Worm (Caenorhabditis elegans) whole organism, L4 larva: ENCODE measurements around the gene znf-622.

Source experiments
- F26F4.8 ChIP-seq: fragments of 200-800 bp; sonication (Bioruptor generic); conservative IDR thresholded peaks from 2 replicates; pipeline ENCODE4 v1.3.6; 2022; ENCODE audit warnings: missing genetic modification characterization, missing compliant biosample characterization
- F44E2.7 ChIP-seq: fragments of 200-800 bp; sonication (Bioruptor generic); IDR thresholded peaks from 2 replicates; pipeline ENCODE4 v2.1.2; 2022; ENCODE audit warnings: missing genetic modification characterization, missing compliant biosample characterization
- R02D3.7 ChIP-seq: fragments of 150-350 bp; sonication (generic microtip); optimal IDR thresholded peaks from 3 replicates; lab custom pipeline; 2014; ENCODE audit warnings: missing biosample characterization, missing genetic modification characterization
- T20F7.1 ChIP-seq: fragments of 200-800 bp; sonication (Bioruptor generic); optimal IDR thresholded peaks from 2 replicates; lab custom pipeline; 2018; ENCODE audit warnings: mild to moderate bottlenecking, missing genetic modification characterization, missing compliant biosample characterization
- Y105C5A.15 ChIP-seq: fragments of 200-800 bp; sonication (Bioruptor generic); IDR thresholded peaks from 2 replicates; pipeline ENCODE4 v1.3.6; 2022; ENCODE audit warnings: missing genetic modification characterization, missing compliant biosample characterization
- ZK546.5 ChIP-seq, 2 experiments: sonication (generic microtip); optimal IDR thresholded peaks; 2 replicates each; lab custom pipeline; 2017; ENCODE audit warnings: missing biosample characterization in 2 of 2, missing genetic modification characterization in 2 of 2
- aha-1 ChIP-seq: fragments of 150-350 bp; peaks from one replicate; lab custom pipeline; 2014; ENCODE audit warnings: missing biosample characterization, missing genetic modification characterization
- ama-1 ChIP-seq: fragments of 150-350 bp; optimal IDR thresholded peaks from 2 replicates; lab custom pipeline; 2014; ENCODE audit warnings: inconsistent platforms, mixed read lengths
- arid-1 ChIP-seq: fragments of 200-800 bp; sonication (Bioruptor generic); conservative IDR thresholded peaks from 2 replicates; pipeline ENCODE4 v1.3.6; 2022; ENCODE audit warnings: missing genetic modification reagents, missing genetic modification characterization, missing compliant biosample characterization
- attf-4 ChIP-seq: sonication (generic microtip); optimal IDR thresholded peaks from 3 replicates; lab custom pipeline; 2017; ENCODE audit warnings: missing biosample characterization, missing genetic modification characterization
- ceh-44 ChIP-seq: fragments of 200-800 bp; sonication (Bioruptor generic); IDR thresholded peaks from 2 replicates; pipeline ENCODE4 v1.3.6; 2022; ENCODE audit warnings: missing genetic modification reagents, missing genetic modification characterization, missing compliant biosample characterization
- ceh-62 ChIP-seq: sonication (generic microtip); optimal IDR thresholded peaks from 2 replicates; lab custom pipeline; 2017; ENCODE audit warnings: missing biosample characterization, missing genetic modification characterization
- ceh-82 ChIP-seq: sonication (generic microtip); optimal IDR thresholded peaks from 2 replicates; lab custom pipeline; 2017; ENCODE audit warnings: missing biosample characterization, missing genetic modification characterization
- cey-2 ChIP-seq: sonication (generic microtip); optimal IDR thresholded peaks from 3 replicates; lab custom pipeline; 2017; ENCODE audit warnings: missing genetic modification characterization, mild to moderate bottlenecking, missing compliant biosample characterization, antibody characterized with exemption, borderline replicate concordance; ENCODE audit not compliant: insufficient read depth
- ctbp-1 ChIP-seq: fragments of 200-800 bp; sonication (Bioruptor generic); IDR thresholded peaks from 2 replicates; pipeline ENCODE4 v1.3.6; 2022; ENCODE audit warnings: missing genetic modification reagents, missing genetic modification characterization, missing compliant biosample characterization
- daf-19 ChIP-seq: fragments of 200-800 bp; sonication (Bioruptor generic); conservative IDR thresholded peaks from 2 replicates; pipeline ENCODE4 v1.3.6; 2022; ENCODE audit warnings: missing genetic modification characterization, missing compliant biosample characterization
- dmd-6 ChIP-seq: fragments of 200-800 bp; sonication (Bioruptor generic); IDR thresholded peaks from 2 replicates; pipeline ENCODE4 v1.3.6; 2022; ENCODE audit warnings: missing genetic modification reagents, missing genetic modification characterization, missing compliant biosample characterization
- dmd-8 ChIP-seq: fragments of 200-800 bp; sonication (Bioruptor generic); IDR thresholded peaks from 2 replicates; pipeline ENCODE4 v1.3.6; 2022; ENCODE audit warnings: missing genetic modification characterization, missing compliant biosample characterization
- dpl-1 ChIP-seq: fragments of 150-350 bp; optimal IDR thresholded peaks from 2 replicates; lab custom pipeline; 2014; ENCODE audit warnings: missing biosample characterization, missing genetic modification reagents, missing genetic modification characterization
- duxl-1 ChIP-seq: sonication (generic microtip); optimal IDR thresholded peaks from 2 replicates; lab custom pipeline; 2016; ENCODE audit warnings: mild to moderate bottlenecking, missing genetic modification characterization, moderate library complexity, missing compliant biosample characterization; ENCODE audit not compliant: poor library complexity
- egl-27 ChIP-seq: sonication (generic microtip); optimal IDR thresholded peaks from 3 replicates; lab custom pipeline; 2017; ENCODE audit warnings: missing biosample characterization, missing genetic modification reagents, missing genetic modification characterization
- fkh-10 ChIP-seq: fragments of 150-350 bp; optimal IDR thresholded peaks from 2 replicates; lab custom pipeline; 2014; ENCODE audit warnings: missing biosample characterization, missing genetic modification reagents, missing genetic modification characterization
- gei-8 ChIP-seq: fragments of 200-800 bp; sonication (Bioruptor generic); optimal IDR thresholded peaks from 2 replicates; lab custom pipeline; 2018; ENCODE audit warnings: mild to moderate bottlenecking, missing genetic modification characterization, missing compliant biosample characterization
- hif-1 ChIP-seq, 2 experiments: sonication (generic microtip); optimal IDR thresholded peaks; 2 replicates each; lab custom pipeline; 2016 to 2017; ENCODE audit warnings: missing compliant biosample characterization in 2 of 2, missing genetic modification characterization in 2 of 2, missing genetic modification reagents in 2 of 2, missing genotype in 2 of 2, mild to moderate bottlenecking in 1 of 2
- lin-1 ChIP-seq: fragments of 200-800 bp; sonication (Bioruptor generic); IDR thresholded peaks from 2 replicates; pipeline ENCODE4 v1.3.6; 2022; ENCODE audit warnings: missing genetic modification reagents, missing genetic modification characterization, missing compliant biosample characterization
- lin-13 ChIP-seq: fragments of 150-350 bp; optimal IDR thresholded peaks from 2 replicates; lab custom pipeline; 2014; ENCODE audit warnings: missing biosample characterization, missing genetic modification reagents, missing genetic modification characterization
- lin-15B ChIP-seq: fragments of 150-350 bp; sonication (generic microtip); optimal IDR thresholded peaks from 3 replicates; lab custom pipeline; 2014; ENCODE audit warnings: missing biosample characterization, missing genetic modification characterization
- lin-29 ChIP-seq: fragments of 200-800 bp; sonication (Bioruptor generic); IDR thresholded peaks from 2 replicates; pipeline ENCODE4 v1.3.6; 2022; ENCODE audit warnings: missing genetic modification reagents, missing genetic modification characterization, missing compliant biosample characterization
- lin-38 ChIP-seq: fragments of 200-800 bp; sonication (Bioruptor generic); IDR thresholded peaks from 2 replicates; pipeline ENCODE4 v1.3.6; 2022; ENCODE audit warnings: missing genetic modification reagents, missing genetic modification characterization, missing compliant biosample characterization
- madf-9 ChIP-seq: fragments of 200-800 bp; sonication (Bioruptor generic); conservative IDR thresholded peaks from 2 replicates; pipeline ENCODE4 v1.3.6; 2022; ENCODE audit warnings: missing genetic modification reagents, missing genetic modification characterization, missing compliant biosample characterization
- mdl-1 ChIP-seq, 2 experiments: fragments of 150-350 bp in 1 of 2; sonication (generic microtip) in 1 of 2; optimal IDR thresholded peaks; 2 replicates each; lab custom pipeline; 2014 to 2017; ENCODE audit warnings: missing biosample characterization in 2 of 2, missing genetic modification characterization in 2 of 2
- mdt-29 ChIP-seq: fragments of 200-800 bp; sonication (Bioruptor generic); IDR thresholded peaks from 2 replicates; pipeline ENCODE4 v1.3.6; 2022; ENCODE audit warnings: missing genetic modification reagents, missing genetic modification characterization, missing compliant biosample characterization
- mxl-3 ChIP-seq: fragments of 200-800 bp; sonication (Bioruptor generic); optimal IDR thresholded peaks from 2 replicates; lab custom pipeline; 2018; ENCODE audit warnings: mild to moderate bottlenecking, missing genetic modification characterization, missing compliant biosample characterization
- nhr-102 ChIP-seq: sonication (generic microtip); optimal IDR thresholded peaks from 2 replicates; lab custom pipeline; 2016; ENCODE audit warnings: mild to moderate bottlenecking, missing genetic modification characterization, moderate library complexity, missing compliant biosample characterization
- nhr-111 ChIP-seq: fragments of 200-800 bp; sonication (Bioruptor generic); optimal IDR thresholded peaks from 2 replicates; lab custom pipeline; 2018; ENCODE audit warnings: mild to moderate bottlenecking, missing genetic modification characterization, missing compliant biosample characterization
- nhr-25 ChIP-seq: sonication (generic microtip); optimal IDR thresholded peaks from 2 replicates; lab custom pipeline; 2017; ENCODE audit warnings: missing genetic modification characterization, mild to moderate bottlenecking, missing compliant biosample characterization, antibody characterized with exemption, moderate library complexity, borderline replicate concordance; ENCODE audit not compliant: insufficient read depth
- nhr-41 ChIP-seq: fragments of 200-800 bp; sonication (Bioruptor generic); IDR thresholded peaks from 2 replicates; pipeline ENCODE4 v1.3.6; 2022; ENCODE audit warnings: missing genetic modification reagents, missing genetic modification characterization, missing compliant biosample characterization
- nhr-42 ChIP-seq: fragments of 200-800 bp; sonication (Bioruptor generic); IDR thresholded peaks from 2 replicates; pipeline ENCODE4 v1.3.6; 2022; ENCODE audit warnings: missing genetic modification characterization, missing compliant biosample characterization
- nhr-48 ChIP-seq: sonication (generic microtip); optimal IDR thresholded peaks from 2 replicates; lab custom pipeline; 2016; ENCODE audit warnings: mild to moderate bottlenecking, missing genetic modification characterization, missing compliant biosample characterization
- nhr-6 ChIP-seq: fragments of 150-350 bp; optimal IDR thresholded peaks from 2 replicates; lab custom pipeline; 2014; ENCODE audit warnings: missing biosample characterization, missing genetic modification characterization
- pqm-1 ChIP-seq: sonication (generic microtip); optimal IDR thresholded peaks from 2 replicates; lab custom pipeline; 2017; ENCODE audit warnings: missing biosample characterization, missing genetic modification characterization
- saeg-2 ChIP-seq: fragments of 200-800 bp; sonication (Bioruptor generic); IDR thresholded peaks from 2 replicates; pipeline ENCODE4 v1.3.6; 2022; ENCODE audit warnings: missing genetic modification reagents, missing genetic modification characterization, missing compliant biosample characterization
- snpc-1.2 ChIP-seq: fragments of 200-800 bp; sonication (Bioruptor generic); IDR thresholded peaks from 2 replicates; pipeline ENCODE4 v1.3.6; 2022; ENCODE audit warnings: missing genetic modification reagents, missing genetic modification characterization, missing compliant biosample characterization
- snpc-4 ChIP-seq: fragments of 150-350 bp; optimal IDR thresholded peaks from 2 replicates; lab custom pipeline; 2014; ENCODE audit warnings: missing biosample characterization, missing genetic modification characterization
- spr-1 ChIP-seq: sonication (generic microtip); optimal IDR thresholded peaks from 2 replicates; lab custom pipeline; 2016; ENCODE audit warnings: mild to moderate bottlenecking, missing genetic modification characterization, missing compliant biosample characterization
- tag-97 ChIP-seq: fragments of 200-800 bp; sonication (Bioruptor generic); IDR thresholded peaks from 2 replicates; pipeline ENCODE4 v1.3.6; 2022; ENCODE audit warnings: missing genetic modification characterization, missing compliant biosample characterization
- tra-1 ChIP-seq: fragments of 200-800 bp; sonication (Bioruptor generic); IDR thresholded peaks from 2 replicates; pipeline ENCODE4 v1.3.6; 2022; ENCODE audit warnings: missing genetic modification reagents, missing genetic modification characterization, missing compliant biosample characterization
- unc-62 ChIP-seq, 3 experiments: fragments of 150-350 bp in 1 of 3; sonication (generic microtip); optimal IDR thresholded peaks in 2 of 3; peaks in 1 of 3; 1 replicate in 1 of 3; 2 replicates in 2 of 3; lab custom pipeline; 2014 to 2017; ENCODE audit warnings: missing biosample characterization in 3 of 3, missing genetic modification characterization in 3 of 3, missing genetic modification reagents in 3 of 3, missing genotype in 1 of 3
- vab-7 ChIP-seq: fragments of 200-800 bp; sonication (Bioruptor generic); IDR thresholded peaks from 2 replicates; pipeline ENCODE4 v1.3.6; 2022; ENCODE audit warnings: missing genetic modification reagents, missing genetic modification characterization, missing compliant biosample characterization
- zip-2 ChIP-seq: fragments of 150-350 bp; optimal IDR thresholded peaks from 2 replicates; lab custom pipeline; 2014; ENCODE audit warnings: missing biosample characterization, missing genetic modification characterization
- ztf-11 ChIP-seq: fragments of 150-350 bp; optimal IDR thresholded peaks from 2 replicates; lab custom pipeline; 2014; ENCODE audit warnings: missing biosample characterization, missing genetic modification characterization
- ztf-7 ChIP-seq: fragments of 150-350 bp; optimal IDR thresholded peaks from 2 replicates; lab custom pipeline; 2014; ENCODE audit warnings: missing biosample characterization, missing genetic modification characterization

znf-622 gene

DNA sequence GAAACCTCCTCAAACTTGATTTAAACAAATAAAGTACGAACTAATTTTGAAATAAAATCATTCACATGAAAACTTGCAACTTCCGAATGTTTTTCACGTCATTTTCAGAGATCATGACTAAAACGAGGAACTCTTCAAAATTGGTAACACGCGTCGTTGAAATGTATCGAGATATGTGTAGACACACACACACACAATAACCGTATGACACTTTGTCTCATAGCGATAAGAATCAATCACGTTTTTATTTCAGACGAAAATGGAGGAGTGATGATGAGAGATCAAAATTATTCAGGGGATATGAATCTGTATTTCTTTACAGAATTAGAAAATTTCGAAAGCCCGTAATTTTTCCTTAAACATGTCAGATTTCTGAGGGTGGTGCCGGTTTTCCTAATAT lies 41.3 kb downstream of the znf-622 start (continued):
- TF ChIP-seq lin-38 (GFP tag; lab: Robert Waterston, UW), result no peak
- peak; percentile 71 for TF ChIP-seq mxl-3
- no peak for TF ChIP-seq dmd-8 (GFP tag; lab: Robert Waterston, UW)
- no peak for TF ChIP-seq gei-8 (GFP tag; lab: Kevin White, UChicago)
- no peak for TF ChIP-seq ZK546.5 (tag; optimal IDR thresholded peaks at IDR 0.05; lab: Kevin White, UChicago)
- TF ChIP-seq nhr-42, result no peak
- TF ChIP-seq F44E2.7 (GFP tag; lab: Robert Waterston, UW), result no peak
- TF ChIP-seq saeg-2 (GFP tag; lab: Robert Waterston, UW), result no peak
- no peak for TF ChIP-seq nhr-48 (tag; lab: Kevin White, UChicago)
- no peak for TF ChIP-seq nhr-6 (tag; lab: Kevin White, UChicago)
- no peak for TF ChIP-seq arid-1 (GFP tag; lab: Robert Waterston, UW)
- no peak for TF ChIP-seq ztf-7 (tag; lab: Kevin White, UChicago)
- TF ChIP-seq lin-13 (GFP tag; lab: Kevin White, UChicago), result no peak
- TF ChIP-seq cey-2 (tag; lab: Kevin White, UChicago), result no peak
- TF ChIP-seq vab-7, result no peak
- no peak for TF ChIP-seq nhr-25 (tag; lab: Kevin White, UChicago)
- peak in 1 of 2 experiments; percentile 30 for TF ChIP-seq mdl-1 (tag; optimal IDR thresholded peaks at IDR 0.05; lab: Kevin White, UChicago)
- TF ChIP-seq tra-1 (GFP tag; lab: Robert Waterston, UW), result no peak
- no peak for TF ChIP-seq duxl-1 (tag; lab: Kevin White, UChicago)
- TF ChIP-seq mdt-29, result 0 out of 2 replicates have a peak, but pooled peaks have one; percentile 24
- TF ChIP-seq nhr-111 (GFP tag; lab: Kevin White, UChicago), result no peak
- TF ChIP-seq spr-1 (tag; lab: Kevin White, UChicago), result no peak
- TF ChIP-seq unc-62 (GFP tag; optimal IDR thresholded peaks at IDR 0.05 in 1 of 2; lab: Kevin White, UChicago), result peak in 1 of 2 experiments; percentile 94
- TF ChIP-seq unc-62 (tag; optimal IDR thresholded peaks at IDR 0.05; lab: Kevin White, UChicago), result no peak
- no peak for TF ChIP-seq dpl-1 (GFP tag; lab: Kevin White, UChicago)
- no peak for TF ChIP-seq nhr-102 (tag; lab: Kevin White, UChicago)
- peak; percentile 73 for TF ChIP-seq dmd-6 (GFP tag; lab: Robert Waterston, UW)
- TF ChIP-seq lin-1 (GFP tag; lab: Robert Waterston, UW), result no peak
- TF ChIP-seq ama-1 (lab: Kevin White, UChicago), result no peak
- no peak for TF ChIP-seq R02D3.7 (tag; lab: Kevin White, UChicago)
- TF ChIP-seq hif-1 (tag; optimal IDR thresholded peaks at IDR 0.05; lab: Kevin White, UChicago), result no peak
- TF ChIP-seq lin-29 (GFP tag; lab: Robert Waterston, UW), result no peak
- no peak for TF ChIP-seq F26F4.8 (GFP tag; lab: Robert Waterston, UW)
- no peak for TF ChIP-seq egl-27
- no peak for TF ChIP-seq tag-97
- no peak for TF ChIP-seq madf-9 (GFP tag; lab: Robert Waterston, UW)
- peak; percentile 59 for TF ChIP-seq T20F7.1
- TF ChIP-seq pqm-1 (tag; lab: Kevin White, UChicago), result no peak
- TF ChIP-seq snpc-4 (tag; lab: Kevin White, UChicago), result no peak
- TF ChIP-seq ceh-82, result no peak
- TF ChIP-seq aha-1, result no peak
- no peak for TF ChIP-seq ztf-11 (tag; lab: Kevin White, UChicago)
- no peak for TF ChIP-seq attf-4
- TF ChIP-seq ctbp-1 (GFP tag; lab: Robert Waterston, UW), result no peak
- no peak for TF ChIP-seq ceh-62
- TF ChIP-seq snpc-1.2 (GFP tag; lab: Robert Waterston, UW), result no peak
- TF ChIP-seq daf-19 (GFP tag; lab: Robert Waterston, UW), result no peak
- TF ChIP-seq ceh-44 (GFP tag; lab: Robert Waterston, UW), result no peak
- no peak for TF ChIP-seq Y105C5A.15
- no peak for TF ChIP-seq lin-15B (tag; lab: Kevin White, UChicago)
- no peak for TF ChIP-seq fkh-10 (GFP tag; lab: Kevin White, UChicago)
- no peak for TF ChIP-seq zip-2 (tag; lab: Kevin White, UChicago)
- no peak for TF ChIP-seq nhr-41
